Worm (Caenorhabditis elegans): ENCODE measurements around the gene D2062.13.

D2062.13 gene

ce11 chrII:2659364-2659763, 47.0 kb downstream of the D2062.13 start, which contains the start of gene gcy-21 (continued):
- TF ChIP-seq lsl-1 (GFP tag; optimal IDR thresholded peaks at IDR 0.05) = no peak
- TF ChIP-seq die-1 (tag; optimal IDR thresholded peaks at IDR 0.05) = no peak
- no peak for TF ChIP-seq nhr-90 (tag; optimal IDR thresholded peaks at IDR 0.05)
- no peak for TF ChIP-seq ceh-40 (GFP tag; IDR thresholded peaks at IDR 0.05)

Measured in whole organism, young adult.